4 worm cellular contexts compared by ENCODE assay signal in genomic region chrX:13687111-13687512, ce11.
TF ChIP-seq lines count a peak whose summit lies in the region.

No protein-coding gene starts in this region.

TF ChIP-seq in whole organism, L2 larva, 48 proteins besides CTCF, POLR2A, EP300 and RAD21 (continues in another document):
- TF ChIP-seq peb-1 (tag; optimal IDR thresholded peaks at IDR 0.05; lab: Kevin White, UChicago), result no peak
- TF ChIP-seq ztf-11 (tag; optimal IDR thresholded peaks at IDR 0.05; lab: Kevin White, UChicago), result no peak
- no peak for TF ChIP-seq elt-1 (tag; optimal IDR thresholded peaks at IDR 0.05; lab: Kevin White, UChicago)
- peak; percentile 12 for TF ChIP-seq blmp-1 (tag; optimal IDR thresholded peaks at IDR 0.05; lab: Kevin White, UChicago; ENCODE audit: insufficient read depth)
- no peak for TF ChIP-seq nhr-237 (tag; optimal IDR thresholded peaks at IDR 0.05; lab: Kevin White, UChicago)
- peak in 1 of 2 experiments; percentile 30 for TF ChIP-seq mdl-1 (tag; optimal IDR thresholded peaks at IDR 0.05; lab: Kevin White, UChicago)
- TF ChIP-seq ceh-82 (tag; optimal IDR thresholded peaks at IDR 0.05; lab: Kevin White, UChicago), result no peak
- peak in 1 of 2 experiments; percentile 58 for TF ChIP-seq lsy-2 (tag; optimal IDR thresholded peaks at IDR 0.05; lab: Kevin White, UChicago)
- no peak for TF ChIP-seq ama-1 (optimal IDR thresholded peaks at IDR 0.05; lab: Kevin White, UChicago)
- no peak for TF ChIP-seq nhr-10 (tag; optimal IDR thresholded peaks at IDR 0.05; lab: Kevin White, UChicago)
- peak; percentile 35 for TF ChIP-seq mab-5 (tag; optimal IDR thresholded peaks at IDR 0.05; lab: Kevin White, UChicago)
- peak; percentile 7 for TF ChIP-seq nhr-21 (tag; optimal IDR thresholded peaks at IDR 0.05; lab: Kevin White, UChicago)
- no peak for TF ChIP-seq unc-39 (tag; optimal IDR thresholded peaks at IDR 0.05; lab: Kevin White, UChicago)
- no peak for TF ChIP-seq ztf-1 (GFP tag; conservative IDR thresholded peaks at IDR 0.05; lab: Robert Waterston, UW)
- no peak for TF ChIP-seq lin-39 (tag; optimal IDR thresholded peaks at IDR 0.05; lab: Kevin White, UChicago)
- TF ChIP-seq C34F6.9 (tag; optimal IDR thresholded peaks at IDR 0.05; lab: Kevin White, UChicago), result peak; percentile 60
- TF ChIP-seq sem-4 (tag; optimal IDR thresholded peaks at IDR 0.05; lab: Kevin White, UChicago), result no peak
- TF ChIP-seq nhr-77 (tag; optimal IDR thresholded peaks at IDR 0.05; lab: Kevin White, UChicago), result no peak
- peak; percentile 61 for TF ChIP-seq F13H6.1 (tag; optimal IDR thresholded peaks at IDR 0.05; lab: Kevin White, UChicago)
- TF ChIP-seq nhr-11 (tag; optimal IDR thresholded peaks at IDR 0.05; lab: Kevin White, UChicago), result no peak
- no peak for TF ChIP-seq elt-3 (tag; optimal IDR thresholded peaks at IDR 0.05; lab: Kevin White, UChicago)
- TF ChIP-seq skn-1 (tag; optimal IDR thresholded peaks at IDR 0.05; lab: Kevin White, UChicago), result no peak
- TF ChIP-seq ztf-4 (tag; optimal IDR thresholded peaks at IDR 0.05; lab: Kevin White, UChicago), result no peak
- TF ChIP-seq nhr-25 (tag; optimal IDR thresholded peaks at IDR 0.05; lab: Kevin White, UChicago), result peak; percentile 72

TF ChIP-seq in whole organism, L4 larva, 104 proteins besides CTCF, POLR2A, EP300 and RAD21 (continues in another document):
- peak; percentile 7 for TF ChIP-seq nhr-25 (tag; optimal IDR thresholded peaks at IDR 0.05; lab: Kevin White, UChicago; ENCODE audit: borderline replicate concordance, insufficient read depth)
- no peak for TF ChIP-seq nhr-237 (tag; optimal IDR thresholded peaks at IDR 0.05; lab: Kevin White, UChicago)
- no peak for TF ChIP-seq pha-4 (GFP tag; IDR thresholded peaks at IDR 0.05; lab: Robert Waterston, UW)
- TF ChIP-seq pha-4 (tag; optimal IDR thresholded peaks at IDR 0.05; lab: Kevin White, UChicago), result no peak
- no peak for TF ChIP-seq ama-1 (optimal IDR thresholded peaks at IDR 0.05; lab: Kevin White, UChicago)
- TF ChIP-seq zag-1 (tag; optimal IDR thresholded peaks at IDR 0.05; lab: Kevin White, UChicago), result peak; percentile 7
- no peak for TF ChIP-seq zfp-2 (tag; optimal IDR thresholded peaks at IDR 0.05; lab: Kevin White, UChicago)
- TF ChIP-seq php-3 (GFP tag; IDR thresholded peaks at IDR 0.05; lab: Robert Waterston, UW), result no peak
- no peak for TF ChIP-seq nhr-10 (tag; optimal IDR thresholded peaks at IDR 0.05; lab: Kevin White, UChicago)
- no peak for TF ChIP-seq sdz-12 (GFP tag; optimal IDR thresholded peaks at IDR 0.05; lab: Kevin White, UChicago)
- no peak for TF ChIP-seq D1046.2 (GFP tag; IDR thresholded peaks at IDR 0.05; lab: Robert Waterston, UW)
- no peak for TF ChIP-seq nhr-77 (tag; optimal IDR thresholded peaks at IDR 0.05; lab: Kevin White, UChicago)
- TF ChIP-seq ceh-28 (tag; optimal IDR thresholded peaks at IDR 0.05; lab: Kevin White, UChicago), result no peak
- no peak for TF ChIP-seq Y5F2A.4 (GFP tag; optimal IDR thresholded peaks at IDR 0.05; lab: Kevin White, UChicago)
- TF ChIP-seq dmd-8 (GFP tag; IDR thresholded peaks at IDR 0.05; lab: Robert Waterston, UW), result no peak
- no peak for TF ChIP-seq ceh-82 (tag; optimal IDR thresholded peaks at IDR 0.05; lab: Kevin White, UChicago)
- TF ChIP-seq ces-1 (GFP tag; optimal IDR thresholded peaks at IDR 0.05; lab: Kevin White, UChicago), result no peak
- peak; percentile 96 for TF ChIP-seq aha-1 (tag; lab: Kevin White, UChicago)
- no peak for TF ChIP-seq snpc-1.2 (GFP tag; IDR thresholded peaks at IDR 0.05; lab: Robert Waterston, UW)
- TF ChIP-seq madf-9 (GFP tag; conservative IDR thresholded peaks at IDR 0.05; lab: Robert Waterston, UW), result no peak
- TF ChIP-seq arid-1 (GFP tag; conservative IDR thresholded peaks at IDR 0.05; lab: Robert Waterston, UW), result no peak
- TF ChIP-seq mdt-29 (GFP tag; IDR thresholded peaks at IDR 0.05; lab: Robert Waterston, UW), result no peak
- no peak for TF ChIP-seq Y75B8A.6 (GFP tag; IDR thresholded peaks at IDR 0.05; lab: Robert Waterston, UW)
- TF ChIP-seq nhr-48 (tag; optimal IDR thresholded peaks at IDR 0.05; lab: Kevin White, UChicago), result no peak
- peak; percentile 83 for TF ChIP-seq hmg-1.1 (GFP tag; IDR thresholded peaks at IDR 0.05; lab: Robert Waterston, UW)
- no peak for TF ChIP-seq lin-15B (tag; optimal IDR thresholded peaks at IDR 0.05; lab: Kevin White, UChicago)

TF ChIP-seq in whole organism, late embryonic, 69 proteins besides CTCF, POLR2A, EP300 and RAD21 (continues in another document):
- TF ChIP-seq syd-9 (tag; optimal IDR thresholded peaks at IDR 0.05; lab: Kevin White, UChicago), result peak; percentile 57
- no peak for TF ChIP-seq nhr-232 (tag; optimal IDR thresholded peaks at IDR 0.05; lab: Kevin White, UChicago)
- no peak for TF ChIP-seq eyg-1 (tag; optimal IDR thresholded peaks at IDR 0.05; lab: Kevin White, UChicago)
- peak; percentile 53 for TF ChIP-seq unc-42 (tag; optimal IDR thresholded peaks at IDR 0.05; lab: Kevin White, UChicago)
- TF ChIP-seq ceh-34 (tag; optimal IDR thresholded peaks at IDR 0.05; lab: Kevin White, UChicago), result peak; percentile 26
- no peak for TF ChIP-seq pag-3 (tag; optimal IDR thresholded peaks at IDR 0.05; lab: Kevin White, UChicago; ENCODE audit: borderline replicate concordance)
- peak; percentile 85 for TF ChIP-seq sdc-2 (tag; optimal IDR thresholded peaks at IDR 0.05; lab: Kevin White, UChicago)
- TF ChIP-seq ceh-31 (tag; optimal IDR thresholded peaks at IDR 0.05; lab: Kevin White, UChicago), result peak; percentile 89
- TF ChIP-seq F13H6.1 (tag; optimal IDR thresholded peaks at IDR 0.05; lab: Kevin White, UChicago), result no peak
- TF ChIP-seq ceh-19 (GFP tag; optimal IDR thresholded peaks at IDR 0.05; lab: Kevin White, UChicago), result peak; percentile 2
- no peak for TF ChIP-seq npax-4 (tag; optimal IDR thresholded peaks at IDR 0.05; lab: Kevin White, UChicago)
- TF ChIP-seq lim-6 (tag; optimal IDR thresholded peaks at IDR 0.05; lab: Kevin White, UChicago), result peak; percentile 6
- TF ChIP-seq ceh-6 (GFP tag; optimal IDR thresholded peaks at IDR 0.05; lab: Kevin White, UChicago), result no peak
- TF ChIP-seq ceh-24 (tag; optimal IDR thresholded peaks at IDR 0.05; lab: Kevin White, UChicago), result no peak
- TF ChIP-seq fkh-10 (GFP tag; optimal IDR thresholded peaks at IDR 0.05; lab: Kevin White, UChicago), result no peak
- no peak for TF ChIP-seq odd-2 (tag; optimal IDR thresholded peaks at IDR 0.05; lab: Kevin White, UChicago)
- TF ChIP-seq sox-2 (GFP tag; IDR thresholded peaks at IDR 0.05; lab: Robert Waterston, UW), result peak; percentile 26
- no peak for TF ChIP-seq ceh-45 (GFP tag; IDR thresholded peaks at IDR 0.05; lab: Robert Waterston, UW)
- TF ChIP-seq ref-2 (tag; optimal IDR thresholded peaks at IDR 0.05; lab: Kevin White, UChicago), result peak; percentile 50
- no peak for TF ChIP-seq K09A11.1 (tag; optimal IDR thresholded peaks at IDR 0.05; lab: Kevin White, UChicago; ENCODE audit: insufficient read depth)
- no peak for TF ChIP-seq ceh-30 (tag; optimal IDR thresholded peaks at IDR 0.05; lab: Kevin White, UChicago)
- peak; percentile 10 for TF ChIP-seq ets-4 (tag; optimal IDR thresholded peaks at IDR 0.05; lab: Kevin White, UChicago)
- TF ChIP-seq pros-1 (tag; optimal IDR thresholded peaks at IDR 0.05; lab: Kevin White, UChicago), result no peak
- TF ChIP-seq tbx-2 (tag; optimal IDR thresholded peaks at IDR 0.05; lab: Kevin White, UChicago), result peak; percentile 61
- peak; percentile 51 for TF ChIP-seq ceh-18 (tag; optimal IDR thresholded peaks at IDR 0.05; lab: Kevin White, UChicago)
- peak; percentile 39 for TF ChIP-seq ceh-2 (tag; optimal IDR thresholded peaks at IDR 0.05; lab: Kevin White, UChicago)

TF ChIP-seq in whole organism, mixed stage, embryonic, 35 proteins besides CTCF, POLR2A, EP300 and RAD21:
- TF ChIP-seq nhr-237 (tag; optimal IDR thresholded peaks at IDR 0.05; lab: Kevin White, UChicago) (peak; percentile 8), ham-2 (GFP tag; optimal IDR thresholded peaks at IDR 0.05; lab: Kevin White, UChicago) (peak; percentile 41), ztf-11 (tag; optimal IDR thresholded peaks at IDR 0.05; lab: Kevin White, UChicago) (peak; percentile 49), hlh-1 (tag; optimal IDR thresholded peaks at IDR 0.05; lab: Kevin White, UChicago) (peak; percentile 90), unc-120 (tag; optimal IDR thresholded peaks at IDR 0.05; lab: Kevin White, UChicago; ENCODE audit: poor library complexity, severe bottlenecking) (peak; percentile 72), drap-1 (GFP tag; optimal IDR thresholded peaks at IDR 0.05; lab: Kevin White, UChicago) (peak; percentile 12), elt-3 (tag; optimal IDR thresholded peaks at IDR 0.05; lab: Kevin White, UChicago) (no peak), lin-13 (tag; optimal IDR thresholded peaks at IDR 0.05; lab: Kevin White, UChicago) (peak; percentile 28), tbx-8 (GFP tag; optimal IDR thresholded peaks at IDR 0.05; lab: Kevin White, UChicago) (no peak), flh-1 (GFP tag; optimal IDR thresholded peaks at IDR 0.05; lab: Kevin White, UChicago) (no peak), lin-32 (GFP tag; optimal IDR thresholded peaks at IDR 0.05; lab: Kevin White, UChicago) (peak; percentile 11), M03D4.4 (tag; optimal IDR thresholded peaks at IDR 0.05; lab: Kevin White, UChicago) (no peak), nhr-76 (tag; optimal IDR thresholded peaks at IDR 0.05; lab: Kevin White, UChicago) (peak; percentile 30), sptf-1 (tag; optimal IDR thresholded peaks at IDR 0.05; lab: Kevin White, UChicago) (peak; percentile 25), ces-1 (GFP tag; optimal IDR thresholded peaks at IDR 0.05; lab: Kevin White, UChicago) (peak; percentile 81), unc-62 (GFP tag; optimal IDR thresholded peaks at IDR 0.05; lab: Kevin White, UChicago) (peak; percentile 91), lsy-2 (tag; optimal IDR thresholded peaks at IDR 0.05; lab: Kevin White, UChicago) (peak; percentile 18)
